Comparison of ENCODE assay signal across 4 worm cellular contexts in the genomic region with DNA sequence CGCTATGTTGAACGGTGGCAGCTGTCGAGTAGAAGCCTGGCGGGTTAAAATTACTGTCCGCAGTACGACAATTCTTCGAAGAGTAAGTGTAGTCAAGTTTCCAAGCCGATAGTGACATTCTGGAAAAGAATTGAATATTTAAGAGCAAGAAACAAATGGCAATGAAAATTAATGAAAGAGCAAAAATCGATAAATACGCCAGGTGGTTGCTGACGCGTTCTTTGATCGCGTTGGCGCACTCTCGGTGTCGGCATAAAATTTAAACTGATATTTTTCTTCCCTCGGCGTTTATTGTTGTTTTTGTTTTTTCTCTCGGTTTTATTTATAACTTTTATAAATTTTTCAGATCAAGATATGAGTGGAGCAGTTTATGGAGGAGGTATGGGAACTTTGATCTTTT.
A peak's percentile ranks its signal among the peaks of the same experiment; 100 is the strongest.
TF ChIP-seq lines count a peak whose summit lies in the region.

A gene (minus strand): TSS at position 118 of the 400 bp plus-strand sequence.
A gene (plus strand): TSS at position 347 of the 400 bp plus-strand sequence.

TF ChIP-seq in whole organism, L2 larva, 48 proteins besides CTCF, POLR2A, EP300 and RAD21 (continues in another document):
- TF ChIP-seq nhr-23 (tag; optimal IDR thresholded peaks at IDR 0.05; lab: Kevin White, UChicago): no peak
- TF ChIP-seq Y55F3AM.14 (GFP tag; optimal IDR thresholded peaks at IDR 0.05; lab: Kevin White, UChicago): no peak
- TF ChIP-seq nhr-10 (tag; optimal IDR thresholded peaks at IDR 0.05; lab: Kevin White, UChicago): peak; percentile 74
- TF ChIP-seq unc-62 (GFP tag; optimal IDR thresholded peaks at IDR 0.05; lab: Kevin White, UChicago): no peak
- TF ChIP-seq skn-1 (tag; optimal IDR thresholded peaks at IDR 0.05; lab: Kevin White, UChicago): peak; percentile 16
- TF ChIP-seq lsy-2 (tag; optimal IDR thresholded peaks at IDR 0.05; lab: Kevin White, UChicago): peak; percentile 87 to 92
- TF ChIP-seq aly-2 (tag; optimal IDR thresholded peaks at IDR 0.05; lab: Kevin White, UChicago): no peak
- TF ChIP-seq elt-3 (tag; optimal IDR thresholded peaks at IDR 0.05; lab: Kevin White, UChicago): no peak
- TF ChIP-seq nhr-11 (tag; optimal IDR thresholded peaks at IDR 0.05; lab: Kevin White, UChicago): no peak
- TF ChIP-seq ztf-1 (GFP tag; conservative IDR thresholded peaks at IDR 0.05; lab: Robert Waterston, UW): no peak
- no peak for TF ChIP-seq elt-1 (tag; optimal IDR thresholded peaks at IDR 0.05; lab: Kevin White, UChicago)
- TF ChIP-seq dmd-4 (tag; optimal IDR thresholded peaks at IDR 0.05; lab: Kevin White, UChicago): no peak
- peak; percentile 60 for TF ChIP-seq fos-1 (tag; optimal IDR thresholded peaks at IDR 0.05; lab: Kevin White, UChicago)
- TF ChIP-seq alr-1 (tag; optimal IDR thresholded peaks at IDR 0.05; lab: Kevin White, UChicago): no peak
- TF ChIP-seq gmeb-1 (tag; optimal IDR thresholded peaks at IDR 0.05; lab: Kevin White, UChicago): peak; percentile 85
- TF ChIP-seq mab-5 (tag; optimal IDR thresholded peaks at IDR 0.05; lab: Kevin White, UChicago): peak; percentile 83
- peak; percentile 49 for TF ChIP-seq blmp-1 (tag; optimal IDR thresholded peaks at IDR 0.05; lab: Kevin White, UChicago; ENCODE audit: insufficient read depth)
- peak; percentile 63 for TF ChIP-seq nhr-6 (tag; optimal IDR thresholded peaks at IDR 0.05; lab: Kevin White, UChicago)
- no peak for TF ChIP-seq lin-39 (tag; optimal IDR thresholded peaks at IDR 0.05; lab: Kevin White, UChicago)
- peak; percentile 60 for TF ChIP-seq nhr-129 (tag; optimal IDR thresholded peaks at IDR 0.05; lab: Kevin White, UChicago)
- TF ChIP-seq sma-9 (GFP tag; optimal IDR thresholded peaks at IDR 0.05; lab: Kevin White, UChicago): peak; percentile 84
- no peak for TF ChIP-seq sma-9 (tag; optimal IDR thresholded peaks at IDR 0.05; lab: Kevin White, UChicago)

TF ChIP-seq in whole organism, L4 larva, 104 proteins besides CTCF, POLR2A, EP300 and RAD21 (continues in another document):
- no peak for TF ChIP-seq cey-2 (tag; optimal IDR thresholded peaks at IDR 0.05; lab: Kevin White, UChicago; ENCODE audit: borderline replicate concordance, insufficient read depth)
- peak; percentile 37 for TF ChIP-seq nhr-6 (tag; optimal IDR thresholded peaks at IDR 0.05; lab: Kevin White, UChicago)
- TF ChIP-seq ZK546.5 (tag; optimal IDR thresholded peaks at IDR 0.05; lab: Kevin White, UChicago): no peak
- TF ChIP-seq unc-62 (GFP tag; optimal IDR thresholded peaks at IDR 0.05 in 1 of 2; lab: Kevin White, UChicago): no peak
- TF ChIP-seq unc-62 (tag; optimal IDR thresholded peaks at IDR 0.05; lab: Kevin White, UChicago): no peak
- TF ChIP-seq lin-15B (tag; optimal IDR thresholded peaks at IDR 0.05; lab: Kevin White, UChicago): no peak
- TF ChIP-seq saeg-2 (GFP tag; IDR thresholded peaks at IDR 0.05; lab: Robert Waterston, UW): no peak
- TF ChIP-seq aly-2 (tag; optimal IDR thresholded peaks at IDR 0.05; lab: Kevin White, UChicago): no peak
- TF ChIP-seq hlh-30 (tag; optimal IDR thresholded peaks at IDR 0.05; lab: Kevin White, UChicago; ENCODE audit: insufficient read depth): peak; percentile 67
- TF ChIP-seq aha-1 (tag; lab: Kevin White, UChicago): peak; percentile 32
- peak; percentile 35 for TF ChIP-seq spr-1 (tag; optimal IDR thresholded peaks at IDR 0.05; lab: Kevin White, UChicago)
- peak; percentile 63 for TF ChIP-seq lin-13 (GFP tag; optimal IDR thresholded peaks at IDR 0.05; lab: Kevin White, UChicago)
- no peak for TF ChIP-seq nhr-237 (tag; optimal IDR thresholded peaks at IDR 0.05; lab: Kevin White, UChicago)
- TF ChIP-seq lin-1 (GFP tag; IDR thresholded peaks at IDR 0.05; lab: Robert Waterston, UW): no peak
- TF ChIP-seq php-3 (GFP tag; IDR thresholded peaks at IDR 0.05; lab: Robert Waterston, UW): 0 out of 2 replicates have a peak, but pooled peaks have one; percentile 45
- TF ChIP-seq zip-2 (tag; optimal IDR thresholded peaks at IDR 0.05; lab: Kevin White, UChicago): no peak
- TF ChIP-seq zfp-3 (GFP tag; conservative IDR thresholded peaks at IDR 0.05; lab: Robert Waterston, UW): 0 out of 2 replicates have a peak, but pooled peaks have one; percentile 54
- TF ChIP-seq dmd-8 (GFP tag; IDR thresholded peaks at IDR 0.05; lab: Robert Waterston, UW): no peak
- no peak for TF ChIP-seq ctbp-1 (GFP tag; IDR thresholded peaks at IDR 0.05; lab: Robert Waterston, UW)
- TF ChIP-seq dpl-1 (GFP tag; optimal IDR thresholded peaks at IDR 0.05; lab: Kevin White, UChicago): peak; percentile 86
- TF ChIP-seq dve-1 (tag; optimal IDR thresholded peaks at IDR 0.05; lab: Kevin White, UChicago; ENCODE audit: insufficient read depth): peak; percentile 62
- peak; percentile 76 for TF ChIP-seq nhr-102 (tag; optimal IDR thresholded peaks at IDR 0.05; lab: Kevin White, UChicago)

TF ChIP-seq in whole organism, late embryonic, 69 proteins besides CTCF, POLR2A, EP300 and RAD21 (continues in another document):
- TF ChIP-seq ttx-3 (tag; optimal IDR thresholded peaks at IDR 0.05; lab: Kevin White, UChicago) (no peak), ceh-14 (tag; optimal IDR thresholded peaks at IDR 0.05; lab: Kevin White, UChicago) (peak; percentile 19), fax-1 (tag; optimal IDR thresholded peaks at IDR 0.05; lab: Kevin White, UChicago) (no peak), odd-2 (tag; optimal IDR thresholded peaks at IDR 0.05; lab: Kevin White, UChicago) (no peak), ztf-16 (tag; optimal IDR thresholded peaks at IDR 0.05; lab: Kevin White, UChicago) (no peak), nhr-232 (tag; optimal IDR thresholded peaks at IDR 0.05; lab: Kevin White, UChicago) (no peak), npax-4 (tag; optimal IDR thresholded peaks at IDR 0.05; lab: Kevin White, UChicago) (no peak), sdc-2 (tag; optimal IDR thresholded peaks at IDR 0.05; lab: Kevin White, UChicago) (no peak), eyg-1 (tag; optimal IDR thresholded peaks at IDR 0.05; lab: Kevin White, UChicago) (no peak), unc-55 (GFP tag; optimal IDR thresholded peaks at IDR 0.05; lab: Kevin White, UChicago) (no peak), ceh-2 (tag; optimal IDR thresholded peaks at IDR 0.05; lab: Kevin White, UChicago) (no peak), ahr-1 (tag; optimal IDR thresholded peaks at IDR 0.05; lab: Kevin White, UChicago) (no peak), unc-86 (tag; optimal IDR thresholded peaks at IDR 0.05; lab: Kevin White, UChicago) (peak; percentile 9), F13H6.1 (tag; optimal IDR thresholded peaks at IDR 0.05; lab: Kevin White, UChicago) (no peak), mec-3 (tag; optimal IDR thresholded peaks at IDR 0.05; lab: Kevin White, UChicago; ENCODE audit: borderline replicate concordance) (no peak), lim-6 (tag; optimal IDR thresholded peaks at IDR 0.05; lab: Kevin White, UChicago) (no peak), fkh-6 (tag; optimal IDR thresholded peaks at IDR 0.05; lab: Kevin White, UChicago) (no peak), unc-42 (tag; optimal IDR thresholded peaks at IDR 0.05; lab: Kevin White, UChicago) (peak; percentile 46), K09A11.1 (tag; optimal IDR thresholded peaks at IDR 0.05; lab: Kevin White, UChicago; ENCODE audit: insufficient read depth) (peak; percentile 41), sox-2 (GFP tag; IDR thresholded peaks at IDR 0.05; lab: Robert Waterston, UW) (no peak), ceh-30 (tag; optimal IDR thresholded peaks at IDR 0.05; lab: Kevin White, UChicago) (peak; percentile 22), K02D7.2 (tag; optimal IDR thresholded peaks at IDR 0.05; lab: Kevin White, UChicago) (no peak), unc-3 (GFP tag; conservative IDR thresholded peaks at IDR 0.05; lab: Robert Waterston, UW) (no peak), unc-3 (tag; optimal IDR thresholded peaks at IDR 0.05; lab: Kevin White, UChicago) (no peak), ceh-31 (tag; optimal IDR thresholded peaks at IDR 0.05; lab: Kevin White, UChicago) (peak; percentile 30)

TF ChIP-seq in whole organism, mixed stage, embryonic, 35 proteins besides CTCF, POLR2A, EP300 and RAD21 (continues in another document):
- TF ChIP-seq nhr-12 (tag; optimal IDR thresholded peaks at IDR 0.05; lab: Kevin White, UChicago) (no peak), snpc-4 (tag; optimal IDR thresholded peaks at IDR 0.05; lab: Kevin White, UChicago) (no peak), blmp-1 (tag; optimal IDR thresholded peaks at IDR 0.05; lab: Kevin White, UChicago) (no peak), lin-13 (tag; optimal IDR thresholded peaks at IDR 0.05; lab: Kevin White, UChicago) (peak; percentile 88), zip-8 (tag; optimal IDR thresholded peaks at IDR 0.05; lab: Kevin White, UChicago) (no peak), nhr-28 (tag; optimal IDR thresholded peaks at IDR 0.05; lab: Kevin White, UChicago) (no peak), nhr-237 (tag; optimal IDR thresholded peaks at IDR 0.05; lab: Kevin White, UChicago) (no peak), mep-1 (tag; optimal IDR thresholded peaks at IDR 0.05; lab: Kevin White, UChicago) (peak; percentile 39), ceh-83 (GFP tag; optimal IDR thresholded peaks at IDR 0.05; lab: Kevin White, UChicago) (no peak), mab-5 (tag; optimal IDR thresholded peaks at IDR 0.05; lab: Kevin White, UChicago) (no peak), ces-1 (GFP tag; optimal IDR thresholded peaks at IDR 0.05; lab: Kevin White, UChicago) (peak; percentile 60), unc-39 (tag; optimal IDR thresholded peaks at IDR 0.05; lab: Kevin White, UChicago) (no peak), M03D4.4 (tag; optimal IDR thresholded peaks at IDR 0.05; lab: Kevin White, UChicago) (no peak), hlh-1 (tag; optimal IDR thresholded peaks at IDR 0.05; lab: Kevin White, UChicago) (peak; percentile 28), ztf-11 (tag; optimal IDR thresholded peaks at IDR 0.05; lab: Kevin White, UChicago) (no peak), cnd-1 (tag; optimal IDR thresholded peaks at IDR 0.05; lab: Kevin White, UChicago) (peak; percentile 14), unc-120 (tag; optimal IDR thresholded peaks at IDR 0.05; lab: Kevin White, UChicago; ENCODE audit: poor library complexity, severe bottlenecking) (no peak), bed-3 (GFP tag; optimal IDR thresholded peaks at IDR 0.05; lab: Kevin White, UChicago) (no peak), nhr-76 (tag; optimal IDR thresholded peaks at IDR 0.05; lab: Kevin White, UChicago) (no peak), sptf-1 (tag; optimal IDR thresholded peaks at IDR 0.05; lab: Kevin White, UChicago) (no peak), pha-4 (tag; optimal IDR thresholded peaks at IDR 0.05; lab: Kevin White, UChicago) (peak; percentile 58), ceh-43 (GFP tag; optimal IDR thresholded peaks at IDR 0.05; lab: Kevin White, UChicago) (no peak), lsy-2 (tag; optimal IDR thresholded peaks at IDR 0.05; lab: Kevin White, UChicago) (peak; percentile 65), mls-2 (tag; optimal IDR thresholded peaks at IDR 0.05; lab: Kevin White, UChicago) (no peak), ceh-39 (tag; optimal IDR thresholded peaks at IDR 0.05; lab: Kevin White, UChicago) (peak; percentile 49), flh-1 (GFP tag; optimal IDR thresholded peaks at IDR 0.05; lab: Kevin White, UChicago) (no peak), elt-3 (tag; optimal IDR thresholded peaks at IDR 0.05; lab: Kevin White, UChicago) (no peak), drap-1 (GFP tag; optimal IDR thresholded peaks at IDR 0.05; lab: Kevin White, UChicago) (no peak), lin-32 (GFP tag; optimal IDR thresholded peaks at IDR 0.05; lab: Kevin White, UChicago) (no peak)
